Worm (Caenorhabditis elegans): ENCODE results near the gene srw-100.

ce11 chrV:1710909-1711308 is at the start of gene srw-100:
- TF ChIP-seq nhr-76 (tag; optimal IDR thresholded peaks at IDR 0.05) = no peak
- TF ChIP-seq ztf-11 (tag; optimal IDR thresholded peaks at IDR 0.05) = no peak
- no peak for TF ChIP-seq ceh-43 (GFP tag; optimal IDR thresholded peaks at IDR 0.05)
- no peak for TF ChIP-seq nhr-237 (tag; optimal IDR thresholded peaks at IDR 0.05)
- TF ChIP-seq M03D4.4 (tag; optimal IDR thresholded peaks at IDR 0.05) = no peak
- TF ChIP-seq unc-62 (GFP tag; optimal IDR thresholded peaks at IDR 0.05) = no peak
- TF ChIP-seq sptf-1 (tag; optimal IDR thresholded peaks at IDR 0.05) = no peak
- TF ChIP-seq lin-32 (GFP tag; optimal IDR thresholded peaks at IDR 0.05) = no peak

All from whole organism, mixed stage, embryonic.